Fruit fly (Drosophila melanogaster) whole organism, pupa: ENCODE measurements around the gene CG7382.

Experiments used
- CG8159 ChIP-seq: fragments of 200-800 bp; sonication (Bioruptor generic); optimal IDR thresholded peaks from 3 replicates; lab custom pipeline; 2018; ENCODE audit warnings: missing biosample characterization, mild to moderate bottlenecking, missing genetic modification characterization, moderate library complexity
- D1 ChIP-seq: fragments of 200-800 bp; sonication (Bioruptor generic); optimal IDR thresholded peaks from 2 replicates; lab custom pipeline; 2018; ENCODE audit warnings: missing biosample characterization, mild to moderate bottlenecking, missing genetic modification characterization, moderate library complexity

DNA sequence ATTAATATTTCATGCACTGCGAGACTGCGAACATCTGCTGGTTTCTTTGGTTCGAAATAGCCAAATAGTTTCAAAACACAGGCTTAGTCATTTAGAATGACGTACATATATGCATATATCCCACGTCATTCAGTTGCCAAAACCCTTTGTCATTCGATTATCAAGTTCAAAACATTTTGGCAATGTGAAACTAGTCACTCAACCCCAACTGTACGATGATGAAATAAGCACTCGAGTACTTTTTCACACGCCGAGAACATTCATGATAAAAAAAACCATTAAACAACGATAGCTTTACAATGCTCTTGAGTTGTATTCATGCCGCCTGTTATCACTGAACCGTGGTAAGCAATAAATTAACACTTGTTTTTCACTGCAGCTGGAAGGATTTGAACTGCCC, 1.1 kb upstream of the CG7382 start:
- TF ChIP-seq CG8159 (tag; lab: Kevin White, UChicago) (no peak), D1 (tag; lab: Kevin White, UChicago) (no peak)
